Fruit fly (Drosophila melanogaster) whole organism, embryonic: ENCODE results near the gene Hesr.

ENCODE experiments used
- CG11723 ChIP-seq: fragments of 200-800 bp; sonication (Bioruptor generic); optimal IDR thresholded peaks from 2 replicates; lab custom pipeline; 2017; ENCODE audit warnings: missing biosample characterization, mild to moderate bottlenecking, missing genetic modification characterization
- CG32772 ChIP-seq: fragments of 200-800 bp; sonication (Bioruptor generic); IDR thresholded peaks from 2 replicates; pipeline ENCODE4 v1.3.6; 2022; ENCODE audit warnings: missing biosample characterization, missing genetic modification characterization
- Doc3 ChIP-seq: fragments of 200-800 bp; sonication (Bioruptor generic); IDR thresholded peaks from 3 replicates; pipeline ENCODE4 v1.3.6; 2022; ENCODE audit warnings: missing biosample characterization, missing genetic modification characterization; ENCODE audit not compliant: partially characterized antibody
- Neu2 ChIP-seq: fragments of 200-800 bp; sonication (Bioruptor generic); optimal IDR thresholded peaks from 3 replicates; lab custom pipeline; 2016; ENCODE audit warnings: missing biosample characterization, missing genetic modification characterization, borderline replicate concordance
- br ChIP-seq: fragments of >200 bp; optimal IDR thresholded peaks from 2 replicates; lab custom pipeline; 2017
- hb ChIP-seq: fragments of 200-800 bp; sonication (Bioruptor generic); IDR thresholded peaks from 3 replicates; pipeline ENCODE4 v1.3.6; 2022; ENCODE audit warnings: missing biosample characterization, missing genetic modification characterization; ENCODE audit not compliant: partially characterized antibody
- pum ChIP-seq: fragments of 200-800 bp; sonication (Bioruptor generic); optimal IDR thresholded peaks from 2 replicates; lab custom pipeline; 2016; ENCODE audit warnings: missing biosample characterization, missing genetic modification characterization
- ro ChIP-seq: fragments of 200-800 bp; sonication (Bioruptor generic); IDR thresholded peaks from 2 replicates; pipeline ENCODE4 v1.3.6; 2022; ENCODE audit warnings: missing biosample characterization, missing genetic modification characterization
- stwl ChIP-seq: fragments of 200-800 bp; sonication (Bioruptor generic); optimal IDR thresholded peaks from 3 replicates; lab custom pipeline; 2018; ENCODE audit warnings: missing biosample characterization, mild to moderate bottlenecking, missing genetic modification characterization, moderate library complexity

dm6 chrX:18205044-18205443 lies at the start of gene Hesr:
- TF ChIP-seq Doc3 (no peak), CG11723 (GFP tag; lab: Kevin White, UChicago) (no peak), br (lab: Kevin White, UChicago) (no peak), CG32772 (no peak), Neu2 (no peak), hb (GFP tag; lab: Robert Waterston, UW) (no peak), stwl (tag; lab: Kevin White, UChicago) (no peak), pum (GFP tag; lab: Kevin White, UChicago) (no peak), ro (no peak)
